Fruit fly (Drosophila melanogaster) whole organism, prepupa: ENCODE measurements around the gene CG34135.

Experiments
- CG11762 ChIP-seq: fragments of 200-800 bp; sonication (Bioruptor generic); optimal IDR thresholded peaks from 3 replicates; lab custom pipeline; 2016; ENCODE audit warnings: missing biosample characterization, missing genetic modification characterization; ENCODE audit not compliant: insufficient read depth
- CG32006 ChIP-seq: fragments of 200-800 bp; sonication (Bioruptor generic); optimal IDR thresholded peaks from 3 replicates; lab custom pipeline; 2017; ENCODE audit warnings: missing biosample characterization, mild to moderate bottlenecking, missing genetic modification characterization
- CG6808 ChIP-seq: fragments of 200-800 bp; sonication (Bioruptor generic); optimal IDR thresholded peaks from 3 replicates; lab custom pipeline; 2017; ENCODE audit warnings: missing biosample characterization, missing genetic modification characterization, mild to moderate bottlenecking, moderate library complexity, missing genetic modification reagents
- CG8632 ChIP-seq: fragments of 200-800 bp; sonication (Bioruptor generic); optimal IDR thresholded peaks from 3 replicates; lab custom pipeline; 2016; ENCODE audit warnings: missing biosample characterization, missing genetic modification characterization
- Eip93F ChIP-seq: fragments of 200-800 bp; sonication (Bioruptor generic); optimal IDR thresholded peaks from 2 replicates; lab custom pipeline; 2016; ENCODE audit warnings: missing biosample characterization, mild to moderate bottlenecking, missing genetic modification characterization
- Gug ChIP-seq: fragments of 200-800 bp; sonication (Bioruptor generic); IDR thresholded peaks from 2 replicates; pipeline ENCODE4 v1.3.6; 2022; ENCODE audit warnings: missing biosample characterization, missing genetic modification characterization
- Lpt ChIP-seq: fragments of 200-800 bp; sonication (Bioruptor generic); optimal IDR thresholded peaks from 3 replicates; lab custom pipeline; 2016; ENCODE audit warnings: missing biosample characterization, missing genetic modification characterization
- eg ChIP-seq: fragments of 200-800 bp; sonication (Bioruptor generic); IDR thresholded peaks from 3 replicates; pipeline ENCODE4 v1.3.6; 2022; ENCODE audit warnings: missing biosample characterization, missing genetic modification characterization
- esn ChIP-seq: fragments of 200-800 bp; sonication (Bioruptor generic); optimal IDR thresholded peaks from 2 replicates; lab custom pipeline; 2016; ENCODE audit warnings: missing biosample characterization, mild to moderate bottlenecking, missing genetic modification characterization, moderate library complexity
- fd59A ChIP-seq: fragments of 200-800 bp; sonication (Bioruptor generic); optimal IDR thresholded peaks from 2 replicates; lab custom pipeline; 2017; ENCODE audit warnings: missing biosample characterization, mild to moderate bottlenecking, missing genetic modification characterization, missing genetic modification reagents
- lz ChIP-seq: fragments of 200-800 bp; sonication (Bioruptor generic); optimal IDR thresholded peaks from 3 replicates; lab custom pipeline; 2016; ENCODE audit warnings: missing biosample characterization, missing genetic modification characterization
- svp ChIP-seq: fragments of 200-800 bp; sonication (Bioruptor generic); peaks from one replicate; lab custom pipeline; 2016; ENCODE audit warnings: missing biosample characterization, missing genetic modification characterization

dm6 chr3R:8798332-8798731 lies 30.3 kb upstream of the CG34135 start:
- TF ChIP-seq CG6808 (GFP tag; lab: Kevin White, UChicago) (no peak), CG11762 (GFP tag; lab: Kevin White, UChicago) (no peak), CG8632 (GFP tag; lab: Kevin White, UChicago) (no peak), lz (no peak), svp (GFP tag; lab: Kevin White, UChicago) (no peak), Eip93F (no peak), Lpt (GFP tag; lab: Kevin White, UChicago) (no peak), CG32006 (GFP tag; lab: Kevin White, UChicago) (no peak), eg (GFP tag; lab: Robert Waterston, UW) (no peak), Gug (GFP tag; lab: Robert Waterston, UW) (no peak), esn (GFP tag; lab: Kevin White, UChicago) (no peak), fd59A (no peak)
